Worm (Caenorhabditis elegans) whole organism, L4 larva: ENCODE results near the gene Y46H3A.5.

Experiments
- D1046.2 ChIP-seq: fragments of 200-800 bp; sonication (Bioruptor generic); IDR thresholded peaks from 2 replicates; pipeline ENCODE4 v1.3.6; 2022; ENCODE audit warnings: missing genetic modification characterization, missing compliant biosample characterization
- F26F4.8 ChIP-seq: fragments of 200-800 bp; sonication (Bioruptor generic); conservative IDR thresholded peaks from 2 replicates; pipeline ENCODE4 v1.3.6; 2022; ENCODE audit warnings: missing genetic modification characterization, missing compliant biosample characterization
- F37D6.2 ChIP-seq: sonication (generic microtip); optimal IDR thresholded peaks from 2 replicates; lab custom pipeline; 2016; ENCODE audit warnings: mild to moderate bottlenecking, missing genetic modification characterization, missing compliant biosample characterization
- R02D3.7 ChIP-seq: fragments of 150-350 bp; sonication (generic microtip); optimal IDR thresholded peaks from 3 replicates; lab custom pipeline; 2014; ENCODE audit warnings: missing biosample characterization, missing genetic modification characterization
- T20F7.1 ChIP-seq: fragments of 200-800 bp; sonication (Bioruptor generic); optimal IDR thresholded peaks from 2 replicates; lab custom pipeline; 2018; ENCODE audit warnings: mild to moderate bottlenecking, missing genetic modification characterization, missing compliant biosample characterization
- T26A8.4 ChIP-seq: fragments of 200-800 bp; sonication (Bioruptor generic); IDR thresholded peaks from 2 replicates; pipeline ENCODE4 v1.3.6; 2022; ENCODE audit warnings: missing genetic modification characterization, missing compliant biosample characterization
- Y105C5A.15 ChIP-seq: fragments of 200-800 bp; sonication (Bioruptor generic); IDR thresholded peaks from 2 replicates; pipeline ENCODE4 v1.3.6; 2022; ENCODE audit warnings: missing genetic modification characterization, missing compliant biosample characterization
- Y48G9A.11 ChIP-seq: fragments of 200-800 bp; sonication (Bioruptor generic); IDR thresholded peaks from 2 replicates; pipeline ENCODE4 v1.3.6; 2022; ENCODE audit warnings: missing genetic modification reagents, missing genetic modification characterization, missing compliant biosample characterization
- ZK337.2 ChIP-seq: fragments of 200-800 bp; sonication (Bioruptor generic); IDR thresholded peaks from 2 replicates; pipeline ENCODE4 v1.3.6; 2022; ENCODE audit warnings: missing genetic modification reagents, missing genetic modification characterization, missing compliant biosample characterization
- aly-2 ChIP-seq: sonication (generic microtip); optimal IDR thresholded peaks from 2 replicates; lab custom pipeline; 2018; ENCODE audit warnings: missing biosample characterization, missing genetic modification characterization
- ceh-28 ChIP-seq: fragments of 150-350 bp; optimal IDR thresholded peaks from 2 replicates; lab custom pipeline; 2014; ENCODE audit warnings: missing biosample characterization, missing genetic modification reagents, missing genetic modification characterization
- ceh-32 ChIP-seq: sonication (generic microtip); optimal IDR thresholded peaks from 2 replicates; lab custom pipeline; 2016; ENCODE audit warnings: mild to moderate bottlenecking, missing genetic modification characterization, missing compliant biosample characterization; ENCODE audit not compliant: poor library complexity
- ceh-44 ChIP-seq: fragments of 200-800 bp; sonication (Bioruptor generic); IDR thresholded peaks from 2 replicates; pipeline ENCODE4 v1.3.6; 2022; ENCODE audit warnings: missing genetic modification reagents, missing genetic modification characterization, missing compliant biosample characterization
- dmd-6 ChIP-seq: fragments of 200-800 bp; sonication (Bioruptor generic); IDR thresholded peaks from 2 replicates; pipeline ENCODE4 v1.3.6; 2022; ENCODE audit warnings: missing genetic modification reagents, missing genetic modification characterization, missing compliant biosample characterization
- dmd-9 ChIP-seq: fragments of 200-800 bp; sonication (Bioruptor generic); IDR thresholded peaks from 2 replicates; pipeline ENCODE4 v1.3.6; 2022; ENCODE audit warnings: missing genetic modification reagents, missing genetic modification characterization, missing compliant biosample characterization
- dpl-1 ChIP-seq: fragments of 150-350 bp; optimal IDR thresholded peaks from 2 replicates; lab custom pipeline; 2014; ENCODE audit warnings: missing biosample characterization, missing genetic modification reagents, missing genetic modification characterization
- duxl-1 ChIP-seq: sonication (generic microtip); optimal IDR thresholded peaks from 2 replicates; lab custom pipeline; 2016; ENCODE audit warnings: mild to moderate bottlenecking, missing genetic modification characterization, moderate library complexity, missing compliant biosample characterization; ENCODE audit not compliant: poor library complexity
- dve-1 ChIP-seq: sonication (generic microtip); optimal IDR thresholded peaks from 2 replicates; lab custom pipeline; 2017; ENCODE audit warnings: antibody characterized with exemption, mild to moderate bottlenecking, missing genetic modification characterization, missing compliant biosample characterization; ENCODE audit not compliant: insufficient read depth
- egl-27 ChIP-seq: sonication (generic microtip); optimal IDR thresholded peaks from 3 replicates; lab custom pipeline; 2017; ENCODE audit warnings: missing biosample characterization, missing genetic modification reagents, missing genetic modification characterization
- gei-8 ChIP-seq: fragments of 200-800 bp; sonication (Bioruptor generic); optimal IDR thresholded peaks from 2 replicates; lab custom pipeline; 2018; ENCODE audit warnings: mild to moderate bottlenecking, missing genetic modification characterization, missing compliant biosample characterization
- hif-1 ChIP-seq, 2 experiments: sonication (generic microtip); optimal IDR thresholded peaks; 2 replicates each; lab custom pipeline; 2016 to 2017; ENCODE audit warnings: missing compliant biosample characterization in 2 of 2, missing genetic modification characterization in 2 of 2, missing genetic modification reagents in 2 of 2, missing genotype in 2 of 2, mild to moderate bottlenecking in 1 of 2
- jun-1 ChIP-seq: fragments of 150-350 bp; optimal IDR thresholded peaks from 2 replicates; lab custom pipeline; 2014; ENCODE audit warnings: missing biosample characterization, missing genetic modification reagents, missing genetic modification characterization
- lin-1 ChIP-seq: fragments of 200-800 bp; sonication (Bioruptor generic); IDR thresholded peaks from 2 replicates; pipeline ENCODE4 v1.3.6; 2022; ENCODE audit warnings: missing genetic modification reagents, missing genetic modification characterization, missing compliant biosample characterization
- lin-13 ChIP-seq: fragments of 150-350 bp; optimal IDR thresholded peaks from 2 replicates; lab custom pipeline; 2014; ENCODE audit warnings: missing biosample characterization, missing genetic modification reagents, missing genetic modification characterization
- lin-39 ChIP-seq: fragments of 150-350 bp; optimal IDR thresholded peaks from 2 replicates; lab custom pipeline; 2014; ENCODE audit warnings: missing biosample characterization, missing genetic modification reagents, missing genetic modification characterization
- lir-3 ChIP-seq: sonication (generic microtip); optimal IDR thresholded peaks from 2 replicates; lab custom pipeline; 2016; ENCODE audit warnings: mild to moderate bottlenecking, missing genetic modification characterization, missing compliant biosample characterization
- madf-5 ChIP-seq, 2 experiments: fragments of 200-800 bp; sonication (Bioruptor generic); IDR thresholded peaks; 2 replicates each; pipeline ENCODE4 v1.3.6; 2022; ENCODE audit warnings: missing compliant biosample characterization in 2 of 2, missing genetic modification characterization in 2 of 2
- mdt-29 ChIP-seq: fragments of 200-800 bp; sonication (Bioruptor generic); IDR thresholded peaks from 2 replicates; pipeline ENCODE4 v1.3.6; 2022; ENCODE audit warnings: missing genetic modification reagents, missing genetic modification characterization, missing compliant biosample characterization
- mep-1 ChIP-seq: fragments of 150-350 bp; sonication (generic microtip); optimal IDR thresholded peaks from 3 replicates; lab custom pipeline; 2014; ENCODE audit warnings: missing biosample characterization, missing genetic modification characterization
- mxl-2 ChIP-seq: fragments of 200-800 bp; sonication (Bioruptor generic); conservative IDR thresholded peaks from 2 replicates; pipeline ENCODE4 v1.3.6; 2022; ENCODE audit warnings: missing genetic modification reagents, missing genetic modification characterization, missing compliant biosample characterization
- nhr-10 ChIP-seq: fragments of 150-350 bp; optimal IDR thresholded peaks from 2 replicates; lab custom pipeline; 2014; ENCODE audit warnings: missing biosample characterization, missing genetic modification characterization
- nhr-111 ChIP-seq: fragments of 200-800 bp; sonication (Bioruptor generic); optimal IDR thresholded peaks from 2 replicates; lab custom pipeline; 2018; ENCODE audit warnings: mild to moderate bottlenecking, missing genetic modification characterization, missing compliant biosample characterization
- nhr-25 ChIP-seq: sonication (generic microtip); optimal IDR thresholded peaks from 2 replicates; lab custom pipeline; 2017; ENCODE audit warnings: missing genetic modification characterization, mild to moderate bottlenecking, missing compliant biosample characterization, antibody characterized with exemption, moderate library complexity, borderline replicate concordance; ENCODE audit not compliant: insufficient read depth
- nhr-41 ChIP-seq: fragments of 200-800 bp; sonication (Bioruptor generic); IDR thresholded peaks from 2 replicates; pipeline ENCODE4 v1.3.6; 2022; ENCODE audit warnings: missing genetic modification reagents, missing genetic modification characterization, missing compliant biosample characterization
- nhr-48 ChIP-seq: sonication (generic microtip); optimal IDR thresholded peaks from 2 replicates; lab custom pipeline; 2016; ENCODE audit warnings: mild to moderate bottlenecking, missing genetic modification characterization, missing compliant biosample characterization
- nhr-77 ChIP-seq: fragments of 150-350 bp; optimal IDR thresholded peaks from 2 replicates; lab custom pipeline; 2014; ENCODE audit warnings: missing biosample characterization, missing genetic modification characterization
- pha-4 ChIP-seq, 2 experiments: fragments of 150-350 bp in 1 of 2; fragments of 200-800 bp in 1 of 2; sonication (Bioruptor generic) in 1 of 2; IDR thresholded peaks in 1 of 2; optimal IDR thresholded peaks in 1 of 2; 2 replicates each; pipeline versions ENCODE4 v1.3.6 to Lab custom; 2014 to 2022; ENCODE audit warnings: missing genetic modification characterization in 2 of 2, missing genetic modification reagents in 2 of 2, missing biosample characterization in 1 of 2, missing compliant biosample characterization in 1 of 2
- pqm-1 ChIP-seq: sonication (generic microtip); optimal IDR thresholded peaks from 2 replicates; lab custom pipeline; 2017; ENCODE audit warnings: missing biosample characterization, missing genetic modification characterization
- rbr-2 ChIP-seq: sonication (generic microtip); optimal IDR thresholded peaks from 2 replicates; lab custom pipeline; 2016; ENCODE audit warnings: missing genotype, missing genetic modification characterization, missing compliant biosample characterization
- set-16 ChIP-seq: fragments of 200-800 bp; sonication (Bioruptor generic); IDR thresholded peaks from 2 replicates; pipeline ENCODE4 v1.3.6; 2022; ENCODE audit warnings: missing genetic modification reagents, missing genetic modification characterization, missing compliant biosample characterization
- snpc-1.2 ChIP-seq: fragments of 200-800 bp; sonication (Bioruptor generic); IDR thresholded peaks from 2 replicates; pipeline ENCODE4 v1.3.6; 2022; ENCODE audit warnings: missing genetic modification reagents, missing genetic modification characterization, missing compliant biosample characterization
- tra-1 ChIP-seq: fragments of 200-800 bp; sonication (Bioruptor generic); IDR thresholded peaks from 2 replicates; pipeline ENCODE4 v1.3.6; 2022; ENCODE audit warnings: missing genetic modification reagents, missing genetic modification characterization, missing compliant biosample characterization
- unc-62 ChIP-seq, 3 experiments: fragments of 150-350 bp in 1 of 3; sonication (generic microtip); optimal IDR thresholded peaks in 2 of 3; peaks in 1 of 3; 1 replicate in 1 of 3; 2 replicates in 2 of 3; lab custom pipeline; 2014 to 2017; ENCODE audit warnings: missing biosample characterization in 3 of 3, missing genetic modification characterization in 3 of 3, missing genetic modification reagents in 3 of 3, missing genotype in 1 of 3
- zfp-2 ChIP-seq: sonication (generic microtip); optimal IDR thresholded peaks from 2 replicates; lab custom pipeline; 2016; ENCODE audit warnings: mild to moderate bottlenecking, missing genetic modification characterization, missing compliant biosample characterization
- zip-11 ChIP-seq: fragments of 200-800 bp; sonication (Bioruptor generic); IDR thresholded peaks from 2 replicates; pipeline ENCODE4 v1.3.6; 2022; ENCODE audit warnings: missing genetic modification characterization, missing compliant biosample characterization
- ztf-11 ChIP-seq: fragments of 150-350 bp; optimal IDR thresholded peaks from 2 replicates; lab custom pipeline; 2014; ENCODE audit warnings: missing biosample characterization, missing genetic modification characterization
- ztf-7 ChIP-seq: fragments of 150-350 bp; optimal IDR thresholded peaks from 2 replicates; lab custom pipeline; 2014; ENCODE audit warnings: missing biosample characterization, missing genetic modification characterization

Gene Y46H3A.5

DNA sequence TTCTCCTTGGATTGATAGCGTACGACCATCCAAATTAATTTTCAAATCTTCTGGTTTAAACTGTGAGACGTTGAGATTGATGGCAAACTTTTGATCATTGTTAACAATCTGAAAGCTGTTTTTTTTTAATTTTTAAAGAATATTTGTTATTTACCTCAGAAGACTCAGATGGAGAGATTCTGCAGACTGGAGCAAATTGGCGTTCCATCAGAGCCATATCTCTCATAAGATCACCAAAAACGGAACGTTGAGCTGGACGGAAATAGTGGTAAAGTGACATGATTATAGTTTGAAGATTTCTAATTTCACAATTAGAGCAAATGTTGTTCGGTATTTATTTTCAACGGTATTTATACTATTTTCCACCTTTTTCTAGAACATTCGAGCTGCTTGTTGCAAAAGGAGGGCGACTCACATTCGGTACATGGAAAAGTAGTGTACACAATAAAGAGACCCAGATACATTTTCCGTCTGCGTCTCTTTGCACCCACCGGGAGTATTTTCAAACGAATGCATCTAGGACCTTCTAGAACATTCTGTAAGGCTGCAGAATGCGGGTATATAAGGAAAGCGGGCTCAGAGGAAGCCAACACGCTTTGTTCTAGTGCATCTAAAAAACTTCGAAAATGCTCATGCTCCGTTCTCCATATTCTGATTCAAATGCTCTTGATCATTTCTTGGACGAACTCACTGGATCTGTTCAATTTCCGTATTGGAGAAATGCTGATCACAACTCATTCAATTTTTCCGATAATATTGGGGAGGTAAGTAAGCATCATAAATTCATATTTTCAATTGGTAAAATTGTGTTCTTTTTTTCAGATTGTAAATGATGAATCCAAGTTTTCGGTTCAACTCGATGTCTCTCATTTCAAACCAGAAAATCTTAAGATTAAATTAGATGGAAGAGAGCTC, 9.8 kb downstream of the Y46H3A.5 start, which contains the start of the genes hsp-16.2 and hsp-16.41 (continued):
- no peak; the same call in 1 of the 2 replicates for TF ChIP-seq T26A8.4 (GFP tag; lab: Robert Waterston, UW)
- TF ChIP-seq madf-5 (GFP tag; IDR thresholded peaks at IDR 0.05; lab: Robert Waterston, UW): 0 out of 4 replicates have a peak, but pooled peaks of 1 of the 2 experiments have one; percentile 42
- no peak for TF ChIP-seq ceh-44 (GFP tag; lab: Robert Waterston, UW)
- TF ChIP-seq lin-1 (GFP tag; lab: Robert Waterston, UW): no peak; the same call in 1 of the 2 replicates
- TF ChIP-seq lin-39 (tag; lab: Kevin White, UChicago): no peak
- TF ChIP-seq ztf-11 (tag; lab: Kevin White, UChicago): no peak
- no peak for TF ChIP-seq Y105C5A.15 (GFP tag; lab: Robert Waterston, UW)
- 0 out of 2 replicates have a peak, but pooled peaks have one; percentile 38 for TF ChIP-seq D1046.2 (GFP tag; lab: Robert Waterston, UW)
- no peak for TF ChIP-seq tra-1 (GFP tag; lab: Robert Waterston, UW)
- TF ChIP-seq set-16 (GFP tag; lab: Robert Waterston, UW): no peak
- no peak for TF ChIP-seq dmd-9 (GFP tag; lab: Robert Waterston, UW)
- no peak for TF ChIP-seq hif-1 (tag; optimal IDR thresholded peaks at IDR 0.05; lab: Kevin White, UChicago)
- no peak for TF ChIP-seq jun-1
- TF ChIP-seq nhr-10: no peak
- TF ChIP-seq gei-8: no peak
- TF ChIP-seq unc-62 (GFP tag; optimal IDR thresholded peaks at IDR 0.05 in 1 of 2; lab: Kevin White, UChicago): peak in 1 of 2 experiments; percentile 29
- TF ChIP-seq unc-62 (tag; optimal IDR thresholded peaks at IDR 0.05; lab: Kevin White, UChicago): no peak
- no peak for TF ChIP-seq pqm-1 (tag; lab: Kevin White, UChicago)
- TF ChIP-seq ztf-7: peak; percentile 34
- TF ChIP-seq pha-4 (GFP tag; IDR thresholded peaks at IDR 0.05; lab: Robert Waterston, UW): peak; percentile 64
- no peak for TF ChIP-seq pha-4 (tag; optimal IDR thresholded peaks at IDR 0.05; lab: Kevin White, UChicago)
- no peak for TF ChIP-seq aly-2
- TF ChIP-seq Y48G9A.11 (GFP tag; lab: Robert Waterston, UW): no peak
- peak; percentile 66 for TF ChIP-seq dve-1 (tag; lab: Kevin White, UChicago)
- no peak for TF ChIP-seq R02D3.7
- no peak for TF ChIP-seq zfp-2
- no peak for TF ChIP-seq egl-27 (tag; lab: Kevin White, UChicago)
- no peak for TF ChIP-seq ceh-28
- no peak for TF ChIP-seq ceh-32 (tag; lab: Kevin White, UChicago)
- TF ChIP-seq T20F7.1: no peak
- no peak for TF ChIP-seq zip-11 (GFP tag; lab: Robert Waterston, UW)
- TF ChIP-seq lin-13 (GFP tag; lab: Kevin White, UChicago): no peak
- peak; percentile 27 for TF ChIP-seq dpl-1 (GFP tag; lab: Kevin White, UChicago)
- no peak for TF ChIP-seq nhr-41 (GFP tag; lab: Robert Waterston, UW)
- TF ChIP-seq snpc-1.2 (GFP tag; lab: Robert Waterston, UW): no peak
- no peak for TF ChIP-seq lir-3
- no peak for TF ChIP-seq mxl-2 (GFP tag; lab: Robert Waterston, UW)
- peak; percentile 21 for TF ChIP-seq F37D6.2
- TF ChIP-seq rbr-2 (tag; lab: Kevin White, UChicago): peak; percentile 59
- peak; percentile 94 for TF ChIP-seq nhr-48
- no peak for TF ChIP-seq nhr-111
- peak; percentile 97 for TF ChIP-seq mdt-29 (GFP tag; lab: Robert Waterston, UW)
- TF ChIP-seq F26F4.8: no peak
- no peak for TF ChIP-seq nhr-25 (tag; lab: Kevin White, UChicago)
- TF ChIP-seq mep-1 (tag; lab: Kevin White, UChicago): peak; percentile 23
- no peak for TF ChIP-seq nhr-77 (tag; lab: Kevin White, UChicago)
- no peak; the same call in 1 of the 2 replicates for TF ChIP-seq dmd-6 (GFP tag; lab: Robert Waterston, UW)
- no peak for TF ChIP-seq ZK337.2 (GFP tag; lab: Robert Waterston, UW)
- no peak for TF ChIP-seq duxl-1 (tag; lab: Kevin White, UChicago)
